Worm (Caenorhabditis elegans) whole organism, L4/young adult: ENCODE measurements around the gene F02E8.4.

Experiments
- W03F9.2 ChIP-seq: fragments of 150-350 bp; optimal IDR thresholded peaks from 2 replicates; lab custom pipeline; 2014; ENCODE audit warnings: missing biosample characterization, missing genetic modification characterization
- dao-5 ChIP-seq: sonication (generic microtip); optimal IDR thresholded peaks from 2 replicates; lab custom pipeline; 2016; ENCODE audit warnings: missing genotype, missing genetic modification characterization, moderate library complexity, missing compliant biosample characterization
- him-1 ChIP-seq: sonication (generic microtip); optimal IDR thresholded peaks from 2 replicates; lab custom pipeline; 2016; ENCODE audit warnings: missing genotype, missing genetic modification reagents, missing genetic modification characterization, missing compliant biosample characterization

DNA sequence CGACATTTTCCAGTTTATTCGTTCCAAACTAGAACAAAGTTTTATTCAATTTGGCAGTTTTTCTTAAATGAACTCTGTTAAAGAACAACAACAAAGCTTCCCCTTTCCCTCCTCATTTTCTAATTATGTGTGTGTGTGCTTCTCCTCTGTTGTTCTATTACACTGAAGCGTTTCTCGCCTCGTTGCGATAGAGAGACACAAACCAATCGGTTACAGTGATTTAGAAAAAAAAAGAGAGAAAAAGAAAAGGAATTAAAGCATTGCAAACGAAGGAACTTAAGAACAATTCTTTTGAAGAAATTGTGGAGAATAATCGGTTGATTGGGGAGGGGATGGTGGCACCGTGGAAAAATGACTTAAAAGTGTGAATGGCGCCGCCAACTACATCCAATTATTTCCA lies 16.4 kb upstream of the F02E8.4 start, which contains the start of gene cest-26:
- TF ChIP-seq dao-5 (tag; lab: Kevin White, UChicago) (no peak), W03F9.2 (tag; lab: Kevin White, UChicago) (no peak), him-1 (tag; lab: Kevin White, UChicago) (no peak)
